Fruit fly (Drosophila melanogaster) whole organism, embryonic: ENCODE measurements around the gene woc.

Source experiments
- Ada2b ChIP-seq: fragments of 200-800 bp; sonication (Bioruptor generic); IDR thresholded peaks from 2 replicates; pipeline ENCODE4 v1.3.6; 2022; ENCODE audit warnings: missing biosample characterization, missing genetic modification characterization
- Asciz ChIP-seq: fragments of 200-800 bp; sonication (Bioruptor generic); optimal IDR thresholded peaks from 2 replicates; lab custom pipeline; 2017; ENCODE audit warnings: missing biosample characterization, mild to moderate bottlenecking, missing genetic modification characterization, missing genetic modification reagents
- Blimp-1 ChIP-seq: fragments of 200-800 bp; sonication (Bioruptor generic); optimal IDR thresholded peaks from 3 replicates; lab custom pipeline; 2018; ENCODE audit warnings: missing biosample characterization, missing genetic modification characterization, mild to moderate bottlenecking, moderate library complexity, missing genetic modification reagents
- CG10274 ChIP-seq: fragments of 200-800 bp; sonication (Bioruptor generic); optimal IDR thresholded peaks from 3 replicates; lab custom pipeline; 2017; ENCODE audit warnings: missing biosample characterization, mild to moderate bottlenecking, missing genetic modification characterization
- CG10431 ChIP-seq: fragments of 200-800 bp; sonication (Bioruptor generic); optimal IDR thresholded peaks from 3 replicates; lab custom pipeline; 2018; ENCODE audit warnings: missing biosample characterization, mild to moderate bottlenecking, missing genetic modification characterization
- CG11560 ChIP-seq: fragments of 200-800 bp; sonication (Bioruptor generic); IDR thresholded peaks from 3 replicates; pipeline ENCODE4 v1.3.6; 2022; ENCODE audit warnings: missing biosample characterization, missing genetic modification characterization
- CG11696 ChIP-seq: fragments of 200-800 bp; sonication (Bioruptor generic); IDR thresholded peaks from 2 replicates; pipeline ENCODE4 v1.3.6; 2022; ENCODE audit warnings: missing biosample characterization, missing genetic modification characterization
- CG12219 ChIP-seq: fragments of 200-800 bp; sonication (Bioruptor generic); optimal IDR thresholded peaks from 3 replicates; lab custom pipeline; 2018; ENCODE audit warnings: missing biosample characterization, mild to moderate bottlenecking, missing genetic modification characterization
- CG13123 ChIP-seq: fragments of 200-800 bp; sonication (Bioruptor generic); optimal IDR thresholded peaks from 2 replicates; lab custom pipeline; 2016; ENCODE audit warnings: missing biosample characterization, missing genetic modification characterization
- CG14050 ChIP-seq: fragments of 200-800 bp; sonication (Bioruptor generic); IDR thresholded peaks from 3 replicates; pipeline ENCODE4 v1.3.6; 2022; ENCODE audit warnings: missing biosample characterization, missing genetic modification characterization
- CG14965 ChIP-seq: fragments of 200-800 bp; sonication (Bioruptor generic); optimal IDR thresholded peaks from 2 replicates; lab custom pipeline; 2016; ENCODE audit warnings: missing biosample characterization, missing genetic modification characterization, borderline replicate concordance
- CG16863 ChIP-seq: fragments of 200-800 bp; sonication (Bioruptor generic); optimal IDR thresholded peaks from 3 replicates; lab custom pipeline; 2016; ENCODE audit warnings: missing biosample characterization, missing genetic modification characterization
- CG17385 ChIP-seq: fragments of 200-800 bp; sonication (Bioruptor generic); optimal IDR thresholded peaks from 3 replicates; lab custom pipeline; 2018; ENCODE audit warnings: missing biosample characterization, mild to moderate bottlenecking, missing genetic modification characterization
- CG17612 ChIP-seq: fragments of 200-800 bp; sonication (Bioruptor generic); IDR thresholded peaks from 2 replicates; pipeline ENCODE4 v1.3.6; 2022; ENCODE audit warnings: missing biosample characterization, missing genetic modification characterization
- CG33557 ChIP-seq: fragments of 200-800 bp; sonication (Bioruptor generic); optimal IDR thresholded peaks from 2 replicates; lab custom pipeline; 2019; ENCODE audit warnings: missing biosample characterization, mild to moderate bottlenecking, missing genetic modification characterization, moderate library complexity
- CG6175 ChIP-seq: fragments of 200-800 bp; sonication (Bioruptor generic); IDR thresholded peaks from 3 replicates; pipeline ENCODE4 v1.3.6; 2022; ENCODE audit warnings: missing biosample characterization, missing genetic modification characterization
- CG6791 ChIP-seq: fragments of 200-800 bp; sonication (Bioruptor generic); IDR thresholded peaks from 3 replicates; pipeline ENCODE4 v1.3.6; 2022; ENCODE audit warnings: missing biosample characterization, missing genetic modification characterization; ENCODE audit not compliant: partially characterized antibody
- CG7372 ChIP-seq: fragments of 200-800 bp; sonication (Bioruptor generic); IDR thresholded peaks from 2 replicates; pipeline ENCODE4 v1.3.6; 2022; ENCODE audit warnings: missing biosample characterization, missing genetic modification characterization
- CG7963 ChIP-seq: fragments of 200-800 bp; sonication (Bioruptor generic); IDR thresholded peaks from 3 replicates; pipeline ENCODE4 v1.3.6; 2022; ENCODE audit warnings: missing biosample characterization, missing genetic modification characterization; ENCODE audit not compliant: partially characterized antibody
- CG8290 ChIP-seq, 3 experiments: fragments of 200-800 bp; sonication (Bioruptor generic); optimal IDR thresholded peaks; 2 replicates each; lab custom pipeline; 2016 to 2019; ENCODE audit warnings: missing biosample characterization in 3 of 3, missing genetic modification characterization in 3 of 3, mild to moderate bottlenecking in 2 of 3, moderate library complexity in 1 of 3
- Camta ChIP-seq: fragments of 200-800 bp; sonication (Bioruptor generic); optimal IDR thresholded peaks from 2 replicates; lab custom pipeline; 2016; ENCODE audit warnings: missing biosample characterization, missing genetic modification characterization
- Dbx ChIP-seq: fragments of 200-800 bp; sonication (Bioruptor generic); IDR thresholded peaks from 3 replicates; pipeline ENCODE4 v1.3.6; 2022; ENCODE audit warnings: missing biosample characterization, missing genetic modification characterization
- Dek ChIP-seq: fragments of 200-800 bp; sonication (Bioruptor generic); optimal IDR thresholded peaks from 3 replicates; lab custom pipeline; 2019; ENCODE audit warnings: missing biosample characterization, mild to moderate bottlenecking, missing genetic modification characterization, moderate library complexity
- Drgx ChIP-seq: fragments of 200-800 bp; sonication (Bioruptor generic); IDR thresholded peaks from 2 replicates; pipeline ENCODE4 v1.3.6; 2022; ENCODE audit warnings: missing biosample characterization, missing genetic modification characterization
- Hand ChIP-seq: fragments of 200-800 bp; sonication (Bioruptor generic); optimal IDR thresholded peaks from 2 replicates; lab custom pipeline; 2017; ENCODE audit warnings: mild to moderate bottlenecking, missing biosample characterization, missing genetic modification reagents, missing genetic modification characterization
- HmgZ ChIP-seq: fragments of 200-800 bp; sonication (Bioruptor generic); optimal IDR thresholded peaks from 2 replicates; lab custom pipeline; 2018; ENCODE audit warnings: missing biosample characterization, mild to moderate bottlenecking, missing genetic modification characterization
- MESR4 ChIP-seq: fragments of 200-800 bp; sonication (Bioruptor generic); optimal IDR thresholded peaks from 2 replicates; lab custom pipeline; 2018; ENCODE audit warnings: missing biosample characterization, mild to moderate bottlenecking, missing genetic modification characterization, moderate library complexity
- Side ChIP-seq: fragments of 200-800 bp; sonication (Bioruptor generic); optimal IDR thresholded peaks from 2 replicates; lab custom pipeline; 2016; ENCODE audit warnings: missing biosample characterization, missing genetic modification characterization
- TFAM ChIP-seq: fragments of 200-800 bp; sonication (Bioruptor generic); optimal IDR thresholded peaks from 2 replicates; lab custom pipeline; 2017; ENCODE audit warnings: missing biosample characterization, missing genetic modification characterization, inconsistent platforms
- Tbp ChIP-seq: fragments of >200 bp; optimal IDR thresholded peaks from 2 replicates; lab custom pipeline; 2018; ENCODE audit warnings: missing biosample characterization, missing genetic modification characterization
- Vsx1 ChIP-seq: fragments of 200-800 bp; sonication (Bioruptor generic); optimal IDR thresholded peaks from 2 replicates; lab custom pipeline; 2017; ENCODE audit warnings: missing biosample characterization, mild to moderate bottlenecking, missing genetic modification characterization, missing genetic modification reagents
- ase ChIP-seq: fragments of 200-800 bp; sonication (Bioruptor generic); IDR thresholded peaks from 3 replicates; pipeline ENCODE4 v1.3.6; 2022; ENCODE audit warnings: missing biosample characterization, missing genetic modification characterization
- danr ChIP-seq: fragments of 200-800 bp; sonication (Bioruptor generic); IDR thresholded peaks from 2 replicates; pipeline ENCODE4 v1.3.6; 2022; ENCODE audit warnings: missing biosample characterization, missing genetic modification characterization
- ewg ChIP-seq: fragments of 200-800 bp; sonication (Bioruptor generic); optimal IDR thresholded peaks from 3 replicates; lab custom pipeline; 2017; ENCODE audit warnings: mild to moderate bottlenecking, missing biosample characterization, missing genetic modification reagents, missing genetic modification characterization
- gce ChIP-seq: fragments of 200-800 bp; sonication (Bioruptor generic); IDR thresholded peaks from 3 replicates; pipeline ENCODE4 v1.3.6; 2022; ENCODE audit warnings: missing biosample characterization, missing genetic modification characterization
- hb ChIP-seq: fragments of 200-800 bp; sonication (Bioruptor generic); IDR thresholded peaks from 3 replicates; pipeline ENCODE4 v1.3.6; 2022; ENCODE audit warnings: missing biosample characterization, missing genetic modification characterization; ENCODE audit not compliant: partially characterized antibody
- lab ChIP-seq: fragments of 200-800 bp; sonication (Bioruptor generic); optimal IDR thresholded peaks from 3 replicates; lab custom pipeline; 2017; ENCODE audit warnings: missing biosample characterization, missing genetic modification characterization, mild to moderate bottlenecking, moderate library complexity, missing genetic modification reagents
- nmo ChIP-seq: fragments of 200-800 bp; sonication (Bioruptor generic); optimal IDR thresholded peaks from 2 replicates; lab custom pipeline; 2018; ENCODE audit warnings: missing biosample characterization, mild to moderate bottlenecking, missing genetic modification characterization, moderate library complexity
- org-1 ChIP-seq: fragments of 200-800 bp; sonication (Bioruptor generic); optimal IDR thresholded peaks from 2 replicates; lab custom pipeline; 2017; ENCODE audit warnings: missing biosample characterization, missing genetic modification characterization
- phol ChIP-seq: fragments of 200-800 bp; sonication (Bioruptor generic); optimal IDR thresholded peaks from 3 replicates; lab custom pipeline; 2018; ENCODE audit warnings: missing biosample characterization, mild to moderate bottlenecking, missing genetic modification characterization, moderate library complexity
- row ChIP-seq: fragments of 200-800 bp; sonication (Bioruptor generic); IDR thresholded peaks from 3 replicates; pipeline ENCODE4 v1.3.6; 2022; ENCODE audit warnings: missing biosample characterization, missing genetic modification characterization
- scrt ChIP-seq: fragments of 200-800 bp; sonication (Bioruptor generic); optimal IDR thresholded peaks from 2 replicates; lab custom pipeline; 2018; ENCODE audit warnings: missing biosample characterization, mild to moderate bottlenecking, missing genetic modification characterization, moderate library complexity
- sd ChIP-seq: fragments of 200-800 bp; sonication (Bioruptor generic); optimal IDR thresholded peaks from 3 replicates; lab custom pipeline; 2018; ENCODE audit warnings: missing biosample characterization, mild to moderate bottlenecking, missing genetic modification characterization, moderate library complexity
- sim ChIP-seq: fragments of 200-800 bp; sonication (Bioruptor generic); IDR thresholded peaks from 2 replicates; pipeline ENCODE4 v1.3.6; 2022; ENCODE audit warnings: missing biosample characterization, missing genetic modification characterization
- tin ChIP-seq: fragments of 200-800 bp; sonication (Bioruptor generic); optimal IDR thresholded peaks from 3 replicates; lab custom pipeline; 2016; ENCODE audit warnings: missing biosample characterization, missing genetic modification characterization
- vfl ChIP-seq: fragments of 200-800 bp; sonication (Bioruptor generic); optimal IDR thresholded peaks from 2 replicates; lab custom pipeline; 2016; ENCODE audit warnings: missing biosample characterization, missing genetic modification characterization
- yki ChIP-seq: fragments of >200 bp; optimal IDR thresholded peaks from 3 replicates; lab custom pipeline; 2018
- zfh1 ChIP-seq: fragments of 200-800 bp; sonication (Bioruptor generic); IDR thresholded peaks from 3 replicates; pipeline ENCODE4 v1.3.6; 2022; ENCODE audit warnings: missing biosample characterization, missing genetic modification characterization

The woc gene

DNA sequence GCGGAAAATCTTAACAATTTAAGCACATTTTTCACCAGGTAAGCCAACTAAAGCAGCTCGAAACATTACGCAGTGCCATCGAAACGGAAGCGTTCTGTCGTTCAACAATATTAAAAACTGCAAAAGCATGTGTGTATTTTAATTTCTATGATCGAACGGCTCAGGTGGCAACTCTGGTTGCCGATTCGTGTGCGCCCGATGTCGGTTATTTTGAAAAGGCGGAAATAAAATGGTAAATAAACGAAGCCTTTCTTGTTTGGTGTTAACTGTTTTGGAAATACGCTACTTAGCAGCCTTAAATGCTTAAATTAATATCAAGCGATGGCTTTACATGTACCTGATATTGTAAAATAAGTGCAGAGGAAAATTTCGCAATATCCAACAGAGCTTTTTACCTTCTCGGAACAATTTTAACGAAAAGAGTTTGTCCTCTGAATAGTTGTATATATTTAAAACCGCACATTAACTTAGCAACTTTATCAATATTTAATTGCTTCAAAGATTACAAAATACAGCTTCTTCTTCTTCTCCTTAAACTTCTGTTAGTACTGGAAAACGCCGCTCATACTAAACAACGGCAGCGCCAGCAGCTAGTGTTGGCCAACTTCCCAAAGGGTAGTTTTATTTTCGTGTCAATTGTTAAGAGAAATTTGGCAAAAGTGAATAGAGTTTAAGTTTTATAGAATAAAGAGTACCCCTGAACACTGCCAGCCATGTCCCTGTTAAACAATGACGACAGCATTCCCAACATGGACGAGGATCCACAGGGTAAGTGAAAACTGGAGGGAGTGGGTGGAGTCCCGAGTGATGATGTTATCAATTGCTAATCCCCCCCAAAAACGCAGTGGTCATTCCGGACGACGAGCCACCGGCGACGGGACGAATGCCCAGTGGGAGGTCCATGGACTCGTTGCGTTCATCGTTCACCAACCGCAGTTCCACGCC lies 9.5 kb upstream of the woc start, which contains the start of gene CG5934 (continued):
- TF ChIP-seq phol (tag; lab: Kevin White, UChicago): peak; percentile 24
- TF ChIP-seq CG6791: no peak
- peak; percentile 24 for TF ChIP-seq scrt (GFP tag; lab: Kevin White, UChicago)
- no peak for TF ChIP-seq yki (lab: Kevin White, UChicago)
- no peak for TF ChIP-seq CG12219
- TF ChIP-seq Dbx (GFP tag; lab: Robert Waterston, UW): 0 out of 3 replicates have a peak, but pooled peaks have one; percentile 40
- TF ChIP-seq CG11696 (GFP tag; lab: Robert Waterston, UW): no peak
- TF ChIP-seq CG33557: no peak
- TF ChIP-seq Drgx (GFP tag; lab: Robert Waterston, UW): no peak
- TF ChIP-seq sd (tag; lab: Kevin White, UChicago): no peak
- no peak for TF ChIP-seq CG17612 (GFP tag; lab: Robert Waterston, UW)
- TF ChIP-seq Camta (GFP tag; lab: Kevin White, UChicago): no peak
- TF ChIP-seq CG16863 (GFP tag; lab: Kevin White, UChicago): no peak
- no peak for TF ChIP-seq CG14965 (GFP tag; lab: Kevin White, UChicago)
- no peak for TF ChIP-seq CG11560 (tag; lab: Robert Waterston, UW)
- peak; percentile 18; the same call in 1 of the 3 replicates for TF ChIP-seq zfh1
- no peak for TF ChIP-seq org-1 (GFP tag; lab: Kevin White, UChicago)
- no peak for TF ChIP-seq hb (GFP tag; lab: Robert Waterston, UW)
- 0 out of 3 replicates have a peak, but pooled peaks have one; percentile 9 for TF ChIP-seq row (GFP tag; lab: Robert Waterston, UW)
- no peak for TF ChIP-seq Hand (GFP tag; lab: Kevin White, UChicago)
- peak; percentile 26 for TF ChIP-seq Side
- TF ChIP-seq TFAM: no peak
- peak; percentile 1 for TF ChIP-seq ewg (GFP tag; lab: Kevin White, UChicago)
- no peak for TF ChIP-seq Asciz (GFP tag; lab: Kevin White, UChicago)
- TF ChIP-seq CG13123 (GFP tag; lab: Kevin White, UChicago): no peak
- TF ChIP-seq Vsx1 (GFP tag; lab: Kevin White, UChicago): no peak
- TF ChIP-seq CG6175 (GFP tag; lab: Robert Waterston, UW): no peak
- TF ChIP-seq CG14050 (GFP tag; lab: Robert Waterston, UW): no peak
- peak; percentile 38 for TF ChIP-seq CG10431 (GFP tag; lab: Kevin White, UChicago)
- TF ChIP-seq HmgZ (tag; lab: Kevin White, UChicago): peak; percentile 27
- TF ChIP-seq Blimp-1: no peak
- no peak for TF ChIP-seq Ada2b (GFP tag; lab: Robert Waterston, UW)
- no peak for TF ChIP-seq CG10274 (GFP tag; lab: Kevin White, UChicago)
- TF ChIP-seq tin (GFP tag; lab: Kevin White, UChicago): peak; percentile 10
- TF ChIP-seq CG8290 (GFP tag; optimal IDR thresholded peaks at IDR 0.05; lab: Kevin White, UChicago): peak; percentile 46
- no peak for TF ChIP-seq CG8290 (tag; optimal IDR thresholded peaks at IDR 0.05; lab: Kevin White, UChicago)
- TF ChIP-seq nmo (GFP tag; lab: Kevin White, UChicago): peak; percentile 26
- TF ChIP-seq Dek (tag; lab: Kevin White, UChicago): peak; percentile 43
- TF ChIP-seq CG7372 (GFP tag; lab: Robert Waterston, UW): no peak
- TF ChIP-seq CG17385 (GFP tag; lab: Kevin White, UChicago): peak; percentile 97
- TF ChIP-seq CG7963 (GFP tag; lab: Robert Waterston, UW): no peak
- TF ChIP-seq ase (GFP tag; lab: Robert Waterston, UW): no peak
- no peak for TF ChIP-seq gce (GFP tag; lab: Robert Waterston, UW)
- TF ChIP-seq sim (GFP tag; lab: Robert Waterston, UW): no peak
- TF ChIP-seq Tbp (GFP tag; lab: Kevin White, UChicago): no peak
- TF ChIP-seq vfl (GFP tag; lab: Kevin White, UChicago): peak; percentile 27
- TF ChIP-seq danr (GFP tag; lab: Robert Waterston, UW): no peak
- TF ChIP-seq lab (GFP tag; lab: Kevin White, UChicago): peak; percentile 45
- TF ChIP-seq MESR4 (GFP tag; lab: Kevin White, UChicago): peak; percentile 70
